Worm (Caenorhabditis elegans) whole organism, L2 larva: ENCODE data around the gene C28D4.5.
A peak's percentile ranks its signal among the peaks of the same experiment; 100 is the strongest.

Experiments used
- C34F6.9 ChIP-seq: fragments of 150-350 bp; optimal IDR thresholded peaks from 2 replicates; lab custom pipeline; 2014; ENCODE audit warnings: missing biosample characterization, missing genetic modification characterization
- F13H6.1 ChIP-seq: sonication (generic microtip); optimal IDR thresholded peaks from 2 replicates; lab custom pipeline; 2016; ENCODE audit warnings: missing genetic modification characterization, missing compliant biosample characterization
- R02D3.7 ChIP-seq: fragments of 150-350 bp; optimal IDR thresholded peaks from 2 replicates; lab custom pipeline; 2014; ENCODE audit warnings: missing biosample characterization, missing genetic modification characterization
- Y55F3AM.14 ChIP-seq: fragments of 200-800 bp; sonication (Bioruptor generic); optimal IDR thresholded peaks from 2 replicates; lab custom pipeline; 2018; ENCODE audit warnings: mild to moderate bottlenecking, missing genetic modification characterization, missing compliant biosample characterization
- ZK546.5 ChIP-seq: sonication (generic microtip); optimal IDR thresholded peaks from 2 replicates; lab custom pipeline; 2017; ENCODE audit warnings: missing biosample characterization, missing genetic modification characterization
- alr-1 ChIP-seq: fragments of 150-350 bp; optimal IDR thresholded peaks from 2 replicates; lab custom pipeline; 2014; ENCODE audit warnings: missing biosample characterization, missing genetic modification characterization
- aly-2 ChIP-seq: fragments of 150-350 bp; optimal IDR thresholded peaks from 2 replicates; lab custom pipeline; 2014; ENCODE audit warnings: missing biosample characterization, missing genetic modification characterization
- ama-1 ChIP-seq: fragments of 150-350 bp; optimal IDR thresholded peaks from 2 replicates; lab custom pipeline; 2018; ENCODE audit warnings: inconsistent platforms
- blmp-1 ChIP-seq: sonication (generic microtip); optimal IDR thresholded peaks from 2 replicates; lab custom pipeline; 2017; ENCODE audit warnings: missing genetic modification characterization, mild to moderate bottlenecking, missing compliant biosample characterization, antibody characterized with exemption, moderate library complexity; ENCODE audit not compliant: insufficient read depth
- ceh-16 ChIP-seq: fragments of 150-350 bp; optimal IDR thresholded peaks from 2 replicates; lab custom pipeline; 2014; ENCODE audit warnings: missing biosample characterization, missing genetic modification characterization
- ceh-82 ChIP-seq: fragments of 150-350 bp; optimal IDR thresholded peaks from 2 replicates; lab custom pipeline; 2014; ENCODE audit warnings: missing biosample characterization, missing genetic modification characterization
- crh-2 ChIP-seq: sonication (generic microtip); optimal IDR thresholded peaks from 2 replicates; lab custom pipeline; 2017; ENCODE audit warnings: missing biosample characterization, missing genetic modification characterization
- dmd-4 ChIP-seq: sonication (generic microtip); optimal IDR thresholded peaks from 2 replicates; lab custom pipeline; 2017; ENCODE audit warnings: missing biosample characterization, missing genetic modification characterization
- elt-1 ChIP-seq: fragments of 150-350 bp; optimal IDR thresholded peaks from 2 replicates; lab custom pipeline; 2014; ENCODE audit warnings: missing biosample characterization, missing genetic modification characterization
- fos-1 ChIP-seq: fragments of 150-350 bp; optimal IDR thresholded peaks from 2 replicates; lab custom pipeline; 2014; ENCODE audit warnings: missing biosample characterization, missing genetic modification characterization
- gmeb-1 ChIP-seq: fragments of 150-350 bp; optimal IDR thresholded peaks from 2 replicates; lab custom pipeline; 2014; ENCODE audit warnings: missing biosample characterization, missing genetic modification characterization
- lin-13 ChIP-seq: fragments of 150-350 bp; optimal IDR thresholded peaks from 2 replicates; lab custom pipeline; 2014; ENCODE audit warnings: missing biosample characterization, missing genetic modification reagents, missing genetic modification characterization
- lsy-2 ChIP-seq, 2 experiments: fragments of 150-350 bp in 1 of 2; sonication (generic microtip) in 1 of 2; optimal IDR thresholded peaks; 2 replicates each; lab custom pipeline; 2014 to 2017; ENCODE audit warnings: missing biosample characterization in 2 of 2, missing genetic modification characterization in 2 of 2
- mab-5 ChIP-seq: fragments of 150-350 bp; optimal IDR thresholded peaks from 2 replicates; lab custom pipeline; 2014; ENCODE audit warnings: missing biosample characterization, missing genetic modification characterization
- mbf-1 ChIP-seq: sonication (generic microtip); optimal IDR thresholded peaks from 2 replicates; lab custom pipeline; 2017; ENCODE audit warnings: missing biosample characterization, missing genetic modification characterization
- mdl-1 ChIP-seq, 2 experiments: fragments of 150-350 bp in 1 of 2; sonication (generic microtip) in 1 of 2; optimal IDR thresholded peaks; 2 replicates each; lab custom pipeline; 2017; ENCODE audit warnings: missing biosample characterization in 2 of 2, missing genetic modification characterization in 2 of 2
- nhr-10 ChIP-seq: sonication (generic microtip); optimal IDR thresholded peaks from 2 replicates; lab custom pipeline; 2017; ENCODE audit warnings: missing biosample characterization, missing genetic modification characterization
- nhr-11 ChIP-seq: fragments of 150-350 bp; optimal IDR thresholded peaks from 2 replicates; lab custom pipeline; 2014; ENCODE audit warnings: missing biosample characterization, missing genetic modification characterization
- nhr-12 ChIP-seq: fragments of 150-350 bp; optimal IDR thresholded peaks from 2 replicates; lab custom pipeline; 2014; ENCODE audit warnings: missing biosample characterization, missing genetic modification characterization
- nhr-129 ChIP-seq: fragments of 150-350 bp; optimal IDR thresholded peaks from 2 replicates; lab custom pipeline; 2014; ENCODE audit warnings: missing biosample characterization, missing genetic modification characterization
- nhr-21 ChIP-seq: fragments of 150-350 bp; optimal IDR thresholded peaks from 2 replicates; lab custom pipeline; 2014; ENCODE audit warnings: missing biosample characterization, missing genetic modification characterization
- nhr-23 ChIP-seq: fragments of 150-350 bp; optimal IDR thresholded peaks from 2 replicates; lab custom pipeline; 2014; ENCODE audit warnings: missing biosample characterization, missing genetic modification reagents, missing genetic modification characterization
- nhr-237 ChIP-seq: fragments of 150-350 bp; optimal IDR thresholded peaks from 2 replicates; lab custom pipeline; 2014; ENCODE audit warnings: missing biosample characterization, missing genetic modification characterization
- nhr-25 ChIP-seq: fragments of 150-350 bp; sonication (generic microtip); optimal IDR thresholded peaks from 3 replicates; lab custom pipeline; 2014; ENCODE audit warnings: missing biosample characterization, missing genetic modification characterization
- nhr-6 ChIP-seq: fragments of 150-350 bp; optimal IDR thresholded peaks from 2 replicates; lab custom pipeline; 2014; ENCODE audit warnings: missing biosample characterization, missing genetic modification characterization
- nhr-77 ChIP-seq: fragments of 150-350 bp; optimal IDR thresholded peaks from 2 replicates; lab custom pipeline; 2014; ENCODE audit warnings: missing biosample characterization, missing genetic modification characterization
- peb-1 ChIP-seq: fragments of 150-350 bp; optimal IDR thresholded peaks from 2 replicates; lab custom pipeline; 2014; ENCODE audit warnings: missing biosample characterization, missing genetic modification characterization
- sem-4 ChIP-seq: fragments of 150-350 bp; optimal IDR thresholded peaks from 2 replicates; lab custom pipeline; 2014; ENCODE audit warnings: missing biosample characterization, missing genetic modification reagents, missing genetic modification characterization
- skn-1 ChIP-seq: sonication (generic microtip); optimal IDR thresholded peaks from 2 replicates; lab custom pipeline; 2017; ENCODE audit warnings: missing biosample characterization, missing genetic modification characterization
- sma-3 ChIP-seq: sonication (generic microtip); optimal IDR thresholded peaks from 2 replicates; lab custom pipeline; 2016; ENCODE audit warnings: missing genetic modification reagents, missing genetic modification characterization, missing compliant biosample characterization
- sma-9 ChIP-seq, 2 experiments: fragments of 150-350 bp in 1 of 2; sonication (generic microtip) in 1 of 2; optimal IDR thresholded peaks; 2 replicates each; lab custom pipeline; 2014 to 2016; ENCODE audit warnings: missing genetic modification characterization in 2 of 2, mild to moderate bottlenecking in 1 of 2, missing biosample characterization in 1 of 2, missing compliant biosample characterization in 1 of 2, missing genetic modification reagents in 1 of 2, moderate library complexity in 1 of 2
- snpc-4 ChIP-seq: fragments of 150-350 bp; optimal IDR thresholded peaks from 2 replicates; lab custom pipeline; 2014; ENCODE audit warnings: missing biosample characterization, missing genetic modification characterization
- unc-39 ChIP-seq: fragments of 150-350 bp; optimal IDR thresholded peaks from 2 replicates; lab custom pipeline; 2014; ENCODE audit warnings: missing biosample characterization, missing genetic modification characterization
- unc-55 ChIP-seq: fragments of 150-350 bp; sonication (generic microtip); optimal IDR thresholded peaks from 3 replicates; lab custom pipeline; 2014; ENCODE audit warnings: missing biosample characterization, missing genetic modification reagents, missing genetic modification characterization
- unc-62 ChIP-seq: fragments of 150-350 bp; optimal IDR thresholded peaks from 2 replicates; lab custom pipeline; 2014; ENCODE audit warnings: missing biosample characterization, missing genetic modification reagents, missing genetic modification characterization
- ztf-1 ChIP-seq: fragments of 200-800 bp; sonication (Bioruptor generic); conservative IDR thresholded peaks from 2 replicates; pipeline ENCODE4 v1.3.6; 2022; ENCODE audit warnings: missing genetic modification characterization, missing compliant biosample characterization
- ztf-11 ChIP-seq: sonication (generic microtip); optimal IDR thresholded peaks from 2 replicates; lab custom pipeline; 2017; ENCODE audit warnings: missing biosample characterization, missing genetic modification characterization
- ztf-4 ChIP-seq: fragments of 150-350 bp; optimal IDR thresholded peaks from 2 replicates; lab custom pipeline; 2014; ENCODE audit warnings: missing biosample characterization, missing genetic modification characterization

Gene C28D4.5

DNA sequence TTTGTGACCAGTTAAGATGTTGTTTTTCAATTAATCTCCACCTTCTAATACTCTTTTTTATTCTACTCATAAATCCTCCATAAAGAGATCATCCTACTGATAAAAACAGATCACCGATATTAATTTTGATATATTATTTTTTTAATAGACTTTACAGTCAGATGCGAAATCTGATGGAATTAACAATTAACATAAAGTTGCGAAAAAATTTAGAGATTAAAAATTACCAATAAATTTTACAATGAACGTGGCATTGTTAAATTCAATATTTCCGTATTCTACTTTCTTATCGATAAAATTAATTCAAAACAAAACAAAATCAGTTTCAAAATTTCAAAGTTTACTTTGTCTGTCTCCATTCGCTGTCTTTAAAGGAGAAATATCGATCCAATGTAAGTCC, 33.9 kb downstream of the C28D4.5 start, which contains the start of gene K01H12.4:
TSS of gene K01H12.4 (plus strand) at position 301 of the 400 bp plus-strand sequence.
- TF ChIP-seq R02D3.7 (tag; lab: Kevin White, UChicago) (no peak), nhr-21 (tag; lab: Kevin White, UChicago) (no peak), dmd-4 (tag; lab: Kevin White, UChicago) (no peak), nhr-6 (tag; lab: Kevin White, UChicago) (no peak), ztf-1 (GFP tag; lab: Robert Waterston, UW) (no peak), mab-5 (tag; lab: Kevin White, UChicago) (no peak), sem-4 (tag; lab: Kevin White, UChicago) (no peak), ZK546.5 (tag; lab: Kevin White, UChicago) (no peak), elt-1 (tag; lab: Kevin White, UChicago) (no peak), sma-9 (GFP tag; optimal IDR thresholded peaks at IDR 0.05; lab: Kevin White, UChicago) (no peak), sma-9 (tag; optimal IDR thresholded peaks at IDR 0.05; lab: Kevin White, UChicago) (no peak), alr-1 (tag; lab: Kevin White, UChicago) (no peak), unc-39 (tag; lab: Kevin White, UChicago) (no peak), lsy-2 (tag; optimal IDR thresholded peaks at IDR 0.05; lab: Kevin White, UChicago) (no peak), gmeb-1 (tag; lab: Kevin White, UChicago) (no peak), nhr-23 (tag; lab: Kevin White, UChicago) (no peak), unc-62 (no peak)

DNA sequence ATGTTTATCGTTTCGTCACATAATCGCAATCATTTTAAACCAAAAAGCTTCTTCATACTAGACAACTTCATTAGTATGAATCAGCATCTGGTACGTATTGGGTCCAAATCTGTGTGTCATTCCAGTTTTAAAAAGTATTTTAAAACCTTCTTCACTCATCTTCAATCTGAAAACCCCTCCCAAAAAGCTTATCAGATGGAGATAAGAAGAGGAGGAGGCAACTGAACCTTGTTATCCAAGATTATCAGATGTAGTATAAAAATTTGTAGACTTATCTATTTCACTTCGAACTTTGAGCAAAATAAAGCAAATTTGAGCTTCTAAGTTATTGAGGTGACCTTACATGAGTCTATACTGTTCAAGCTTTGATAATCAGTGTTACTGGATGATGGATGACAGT, 36.8 kb downstream of the C28D4.5 start, which contains the start of gene nhr-38:
TSS of gene nhr-38 (plus strand) at position 301 of the 400 bp plus-strand sequence.
- no peak for TF ChIP-seq nhr-10
- TF ChIP-seq alr-1 (tag; lab: Kevin White, UChicago): no peak
- no peak for TF ChIP-seq ceh-82
- no peak for TF ChIP-seq fos-1
- TF ChIP-seq sem-4 (tag; lab: Kevin White, UChicago): no peak
- no peak for TF ChIP-seq nhr-77 (tag; lab: Kevin White, UChicago)
- no peak for TF ChIP-seq C34F6.9
- no peak for TF ChIP-seq ztf-1 (GFP tag; lab: Robert Waterston, UW)
- TF ChIP-seq snpc-4 (tag; lab: Kevin White, UChicago): no peak
- TF ChIP-seq gmeb-1 (tag; lab: Kevin White, UChicago): no peak
- TF ChIP-seq nhr-11: no peak
- no peak for TF ChIP-seq nhr-129 (tag; lab: Kevin White, UChicago)
- TF ChIP-seq unc-39 (tag; lab: Kevin White, UChicago): no peak
- no peak for TF ChIP-seq nhr-21 (tag; lab: Kevin White, UChicago)
- TF ChIP-seq nhr-23 (tag; lab: Kevin White, UChicago): no peak

- no peak for TF ChIP-seq nhr-237 (tag; lab: Kevin White, UChicago)
- no peak for TF ChIP-seq F13H6.1 (tag; lab: Kevin White, UChicago)
- TF ChIP-seq blmp-1: no peak
- TF ChIP-seq unc-55 (GFP tag; lab: Kevin White, UChicago): no peak
- TF ChIP-seq nhr-21 (tag; lab: Kevin White, UChicago): no peak
- no peak for TF ChIP-seq sma-9 (GFP tag; optimal IDR thresholded peaks at IDR 0.05; lab: Kevin White, UChicago)
- no peak for TF ChIP-seq sma-9 (tag; optimal IDR thresholded peaks at IDR 0.05; lab: Kevin White, UChicago)
- no peak for TF ChIP-seq nhr-6 (tag; lab: Kevin White, UChicago)
- no peak for TF ChIP-seq unc-62
- no peak for TF ChIP-seq ztf-4 (tag; lab: Kevin White, UChicago)
- TF ChIP-seq dmd-4 (tag; lab: Kevin White, UChicago): no peak
- TF ChIP-seq nhr-77 (tag; lab: Kevin White, UChicago): no peak
- no peak for TF ChIP-seq nhr-129 (tag; lab: Kevin White, UChicago)
- TF ChIP-seq peb-1 (tag; lab: Kevin White, UChicago): no peak
These were observed 37.5 kb downstream of the C28D4.5 start, which contains the start of gene ant-1.3 for ce11 chrIV:9709205-9709604. ant-1.3 (minus strand) TSS chrIV:9709305.

- TF ChIP-seq nhr-25: no peak
- TF ChIP-seq sma-3 (GFP tag; lab: Kevin White, UChicago): no peak
- TF ChIP-seq lin-13: peak; percentile 62
- no peak for TF ChIP-seq ceh-16
- TF ChIP-seq alr-1 (tag; lab: Kevin White, UChicago): no peak
- no peak for TF ChIP-seq skn-1
- no peak for TF ChIP-seq blmp-1
- no peak for TF ChIP-seq ama-1 (lab: Kevin White, UChicago)
- TF ChIP-seq ztf-11 (tag; lab: Kevin White, UChicago): no peak
- peak; percentile 90 to 98 for TF ChIP-seq lsy-2 (tag; optimal IDR thresholded peaks at IDR 0.05; lab: Kevin White, UChicago)
- TF ChIP-seq nhr-6 (tag; lab: Kevin White, UChicago): no peak
- TF ChIP-seq unc-39 (tag; lab: Kevin White, UChicago): no peak
- no peak for TF ChIP-seq nhr-21 (tag; lab: Kevin White, UChicago)
- TF ChIP-seq elt-1 (tag; lab: Kevin White, UChicago): no peak
- TF ChIP-seq sma-9 (GFP tag; optimal IDR thresholded peaks at IDR 0.05; lab: Kevin White, UChicago): peak; percentile 11
- no peak for TF ChIP-seq sma-9 (tag; optimal IDR thresholded peaks at IDR 0.05; lab: Kevin White, UChicago)
- TF ChIP-seq nhr-129 (tag; lab: Kevin White, UChicago): peak; percentile 40
- TF ChIP-seq mab-5 (tag; lab: Kevin White, UChicago): peak; percentile 20
- TF ChIP-seq Y55F3AM.14 (GFP tag; lab: Kevin White, UChicago): no peak
- TF ChIP-seq ztf-1 (GFP tag; lab: Robert Waterston, UW): no peak
- no peak for TF ChIP-seq crh-2 (tag; lab: Kevin White, UChicago)
- no peak for TF ChIP-seq nhr-12 (tag; lab: Kevin White, UChicago)
- no peak for TF ChIP-seq nhr-237 (tag; lab: Kevin White, UChicago)
- no peak for TF ChIP-seq aly-2 (tag; lab: Kevin White, UChicago)
- no peak for TF ChIP-seq ceh-82
- peak; percentile 21 for TF ChIP-seq gmeb-1 (tag; lab: Kevin White, UChicago)
- peak; percentile 73 for TF ChIP-seq C34F6.9
- TF ChIP-seq mdl-1 (tag; optimal IDR thresholded peaks at IDR 0.05; lab: Kevin White, UChicago): no peak
- TF ChIP-seq mbf-1: no peak
These were observed 39.9 kb downstream of the C28D4.5 start, which contains the start of the genes dcaf-1 and dph-3 for ce11 chrIV:9706704-9707197. dcaf-1 (minus strand) TSS chrIV:9706723. dph-3 (plus strand) TSS chrIV:9707147.
